Worm (Caenorhabditis elegans): ENCODE data around the gene F49C5.7.
"Not testable (repeated sequence)": the region's sequence is repeated elsewhere in the genome, so short reads cannot be mapped to it uniquely, and the experiment has no call there.

F49C5.7 gene

DNA sequence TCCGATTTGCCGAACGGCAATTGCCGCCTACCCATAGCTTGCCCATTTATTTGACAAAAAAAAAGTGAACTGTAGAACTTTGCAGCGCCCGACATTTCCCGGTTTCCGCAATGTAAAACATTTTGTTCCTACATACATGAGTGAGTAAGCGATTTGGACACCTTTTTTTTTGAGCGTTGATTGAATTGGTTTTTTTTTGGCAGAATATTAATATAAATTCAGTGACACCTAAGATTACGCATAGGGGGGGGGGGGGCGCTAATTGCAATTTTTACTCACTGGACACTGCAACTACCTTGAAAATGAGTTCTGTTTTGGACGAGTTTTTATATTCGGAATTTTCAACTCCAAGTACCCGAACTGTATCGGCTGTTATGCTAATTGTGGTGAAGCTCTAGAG, 40.4 kb upstream of the F49C5.7 start, which contains the start of gene srx-118:
TSS of gene srx-118 (plus strand) at position 301 of the 400 bp plus-strand sequence.
- TF ChIP-seq gmeb-2 (tag; optimal IDR thresholded peaks at IDR 0.05), result no peak

DNA sequence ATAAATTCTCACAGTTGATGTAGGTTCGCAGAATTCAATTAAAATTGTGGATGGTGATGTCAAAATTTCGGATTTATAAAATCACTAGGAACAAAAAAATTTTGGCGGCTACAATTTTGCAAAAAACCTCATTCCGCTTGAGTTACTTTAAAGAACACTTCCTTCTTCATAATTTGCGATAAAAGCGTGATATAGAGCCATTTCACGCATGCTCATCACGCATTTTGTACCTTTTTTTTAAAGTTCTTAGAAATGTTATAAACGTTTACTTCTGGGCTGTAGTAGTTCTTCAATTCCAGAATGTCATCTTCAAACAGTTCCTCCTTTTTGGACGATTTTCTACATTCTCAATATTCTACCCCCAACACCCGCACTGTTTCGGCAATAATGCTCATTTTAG, 38.0 kb upstream of the F49C5.7 start, which contains the start of gene srx-119:
TSS of gene srx-119 (plus strand) at position 301 of the 400 bp plus-strand sequence.
- TF ChIP-seq fkh-10 (GFP tag; optimal IDR thresholded peaks at IDR 0.05) (no peak), pha-4 (tag; optimal IDR thresholded peaks at IDR 0.05) (no peak), pat-9 (tag; optimal IDR thresholded peaks at IDR 0.05) (no peak), dve-1 (tag; optimal IDR thresholded peaks at IDR 0.05) (no peak), pqm-1 (tag; optimal IDR thresholded peaks at IDR 0.05) (no peak), K09A11.1 (tag; optimal IDR thresholded peaks at IDR 0.05; ENCODE audit: insufficient read depth) (no peak), sox-2 (GFP tag; IDR thresholded peaks at IDR 0.05) (no peak), npax-4 (tag; optimal IDR thresholded peaks at IDR 0.05) (no peak), elt-4 (tag; optimal IDR thresholded peaks at IDR 0.05) (no peak), Y22D7AL.16 (tag; optimal IDR thresholded peaks at IDR 0.05) (no peak), rnt-1 (tag; optimal IDR thresholded peaks at IDR 0.05) (no peak), nhr-11 (tag; optimal IDR thresholded peaks at IDR 0.05) (no peak)

DNA sequence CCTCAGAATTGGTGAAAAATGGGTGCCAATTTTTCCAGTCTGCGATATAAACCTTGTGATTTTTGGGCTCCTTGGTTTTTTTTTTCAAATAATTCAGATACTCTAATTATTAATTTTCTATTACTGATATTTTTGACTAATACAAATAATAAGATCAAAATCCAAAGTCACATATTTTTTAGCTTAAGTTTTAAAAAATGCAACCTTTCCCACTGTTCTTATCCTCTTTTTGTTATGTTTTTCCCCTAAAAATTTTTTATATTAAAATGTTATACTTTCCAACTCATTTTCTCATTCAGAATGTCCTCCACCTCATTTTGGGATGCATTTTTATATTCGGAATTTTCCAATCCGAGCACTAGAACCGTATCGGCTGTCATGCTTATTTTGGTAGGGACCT, 35.0 kb upstream of the F49C5.7 start, which contains the start of gene srx-120:
TSS of gene srx-120 (plus strand) at position 301 of the 400 bp plus-strand sequence.
- TF ChIP-seq C08G9.2 (tag; optimal IDR thresholded peaks at IDR 0.05), result no peak
- TF ChIP-seq syd-9 (tag; optimal IDR thresholded peaks at IDR 0.05), result no peak
- TF ChIP-seq eyg-1 (tag; optimal IDR thresholded peaks at IDR 0.05), result no peak
- TF ChIP-seq zip-5 (tag; optimal IDR thresholded peaks at IDR 0.05), result no peak

DNA sequence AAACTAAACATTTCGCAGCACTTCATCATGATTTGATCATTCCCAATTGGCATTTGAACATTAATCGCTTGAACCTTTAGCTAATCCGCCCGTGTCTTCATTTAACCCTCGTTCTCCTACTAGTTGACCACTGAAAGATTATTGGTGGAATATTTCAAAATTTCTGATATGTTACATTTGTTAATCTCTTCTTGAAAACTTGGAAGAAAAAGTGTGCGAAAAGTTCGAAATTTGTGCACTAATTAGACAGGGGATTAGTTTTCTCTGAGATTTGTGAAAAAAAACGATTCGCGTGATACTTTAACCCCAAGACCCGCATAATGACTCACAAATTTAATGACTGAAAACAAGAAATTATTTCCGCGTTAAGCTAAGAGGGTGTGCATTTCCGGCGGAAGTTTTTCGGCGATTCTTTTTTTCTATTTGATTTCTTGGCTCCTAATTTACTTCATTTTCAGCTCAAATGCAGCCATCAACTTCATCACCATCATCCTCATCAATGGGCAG, 30.6 kb upstream of the F49C5.7 start, which contains the start of gene nimk-1:
TSS of gene nimk-1 (plus strand) at position 457 of the 507 bp plus-strand sequence.
- TF ChIP-seq hlh-30 (tag; optimal IDR thresholded peaks at IDR 0.05; ENCODE audit: insufficient read depth) (no peak), fkh-10 (GFP tag; optimal IDR thresholded peaks at IDR 0.05) (no peak), rnt-1 (tag; optimal IDR thresholded peaks at IDR 0.05) (no peak), ceh-30 (tag; optimal IDR thresholded peaks at IDR 0.05) (no peak), lin-11 (tag; optimal IDR thresholded peaks at IDR 0.05) (no peak), F13H6.1 (tag; optimal IDR thresholded peaks at IDR 0.05) (no peak), ceh-24 (tag; optimal IDR thresholded peaks at IDR 0.05) (no peak), nhr-11 (tag; optimal IDR thresholded peaks at IDR 0.05) (no peak)

DNA sequence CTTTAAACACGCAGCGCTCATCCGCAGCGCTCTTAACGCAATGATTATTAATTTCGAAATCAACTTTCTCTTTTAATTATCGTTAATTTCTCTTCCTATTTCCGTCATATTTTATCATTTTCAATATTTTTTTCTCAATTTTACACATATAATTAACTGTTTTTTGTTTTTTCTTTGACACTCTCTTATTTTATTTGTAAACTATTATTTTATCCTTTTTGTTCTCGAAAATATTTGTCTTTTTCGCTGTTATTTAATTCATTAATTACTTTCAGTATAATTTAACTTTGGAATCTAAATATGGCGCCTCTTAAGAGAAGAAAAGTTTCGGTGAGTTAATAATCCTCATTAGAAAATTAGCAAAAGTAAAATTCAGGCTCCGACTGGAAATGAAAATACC, 29.7 kb upstream of the F49C5.7 start, which contains the start of gene F49C5.3:
TSS of gene F49C5.3 (plus strand) at position 301 of the 400 bp plus-strand sequence.
- TF ChIP-seq ceh-9, che-1, elt-2 (tag; optimal IDR thresholded peaks at IDR 0.05): not testable (repeated sequence)

DNA sequence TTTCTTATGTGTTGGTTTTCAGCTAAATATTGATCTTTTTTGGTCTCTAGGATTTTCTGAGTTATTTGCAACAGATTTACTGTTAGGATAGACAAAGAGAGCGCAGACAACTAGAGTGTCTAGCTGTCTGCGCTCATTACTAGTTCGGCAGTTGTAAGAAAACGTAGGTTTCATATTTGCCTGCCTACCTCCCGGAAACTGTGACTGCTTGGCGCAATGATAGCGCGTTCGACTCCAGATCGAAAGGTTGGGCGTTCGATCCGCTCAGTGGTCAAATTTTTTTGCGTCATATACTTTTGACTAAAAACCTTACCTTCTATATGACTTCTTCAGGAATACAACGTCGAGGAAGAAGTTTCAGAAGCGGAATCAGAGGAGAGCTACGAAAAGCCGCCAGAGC, 26.6 kb upstream of the F49C5.7 start:
- TF ChIP-seq eyg-1 (tag; optimal IDR thresholded peaks at IDR 0.05) (no peak), ttx-3 (tag; optimal IDR thresholded peaks at IDR 0.05) (no peak), fax-1 (tag; optimal IDR thresholded peaks at IDR 0.05) (no peak), ceh-45 (GFP tag; IDR thresholded peaks at IDR 0.05) (no peak), lin-11 (tag; optimal IDR thresholded peaks at IDR 0.05) (no peak), Y22D7AL.16 (tag; optimal IDR thresholded peaks at IDR 0.05) (no peak), sox-2 (GFP tag; IDR thresholded peaks at IDR 0.05) (no peak), ceh-24 (tag; optimal IDR thresholded peaks at IDR 0.05) (no peak), pha-4 (tag; optimal IDR thresholded peaks at IDR 0.05) (no peak), ceh-6 (GFP tag; optimal IDR thresholded peaks at IDR 0.05) (no peak)

DNA sequence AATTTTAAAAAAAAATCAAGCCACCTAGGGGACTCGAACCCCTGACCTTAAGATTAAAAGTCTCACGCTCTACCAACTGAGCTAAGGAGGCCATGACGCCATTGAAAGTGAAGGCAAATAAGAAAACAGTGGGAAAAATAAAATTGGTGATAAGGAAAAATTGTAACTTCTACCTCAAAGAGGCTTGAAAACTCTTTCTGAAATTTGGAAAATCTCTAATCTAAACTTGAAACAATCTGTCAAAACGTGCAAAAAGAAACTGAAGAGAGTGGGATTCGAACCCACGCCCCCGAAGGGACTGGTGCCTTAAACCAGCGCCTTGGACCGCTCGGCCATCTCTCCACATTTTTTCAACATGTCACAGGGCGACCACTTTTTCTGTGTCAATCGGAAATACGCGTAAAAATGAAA, 24.3 kb upstream of the F49C5.7 start:
- TF ChIP-seq elt-2 (tag; optimal IDR thresholded peaks at IDR 0.05), result peak; percentile 26

Measured in whole organism, late embryonic.